Fruit fly (Drosophila melanogaster): ENCODE measurements around the gene X11Lbeta.

DNA sequence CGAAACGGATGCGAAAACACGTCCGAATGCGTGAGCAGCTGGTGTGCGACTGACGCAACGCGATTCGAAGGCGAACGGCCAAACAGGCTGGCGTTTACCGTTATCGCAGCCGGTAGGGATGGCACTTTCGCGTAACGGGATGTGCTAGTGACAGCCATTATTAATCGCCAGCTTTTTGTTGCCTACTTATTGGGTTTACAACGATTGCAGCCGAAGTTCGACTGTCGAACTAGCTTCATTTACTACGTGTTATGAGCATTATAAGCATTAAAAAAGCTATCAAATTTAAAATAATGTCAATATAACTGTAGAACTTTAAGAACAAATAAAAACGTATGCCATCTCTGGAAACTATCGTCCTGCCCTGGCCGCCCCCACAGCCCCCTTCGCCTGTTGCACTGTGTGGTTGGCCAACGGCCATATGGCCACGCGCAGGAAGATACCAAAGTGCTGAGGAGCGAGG lies 130.1 kb downstream of the X11Lbeta start, which contains the start of gene Rph:
- TF ChIP-seq CG9817 (tag; optimal IDR thresholded peaks at IDR 0.05): no peak
- no peak for TF ChIP-seq CG2875 (GFP tag; optimal IDR thresholded peaks at IDR 0.05)
- peak; percentile 33 for TF ChIP-seq mam (GFP tag; optimal IDR thresholded peaks at IDR 0.05)
- TF ChIP-seq CG4730 (GFP tag; IDR thresholded peaks at IDR 0.05): no peak
